Worm (Caenorhabditis elegans): ENCODE results near the gene D1086.3.

DNA sequence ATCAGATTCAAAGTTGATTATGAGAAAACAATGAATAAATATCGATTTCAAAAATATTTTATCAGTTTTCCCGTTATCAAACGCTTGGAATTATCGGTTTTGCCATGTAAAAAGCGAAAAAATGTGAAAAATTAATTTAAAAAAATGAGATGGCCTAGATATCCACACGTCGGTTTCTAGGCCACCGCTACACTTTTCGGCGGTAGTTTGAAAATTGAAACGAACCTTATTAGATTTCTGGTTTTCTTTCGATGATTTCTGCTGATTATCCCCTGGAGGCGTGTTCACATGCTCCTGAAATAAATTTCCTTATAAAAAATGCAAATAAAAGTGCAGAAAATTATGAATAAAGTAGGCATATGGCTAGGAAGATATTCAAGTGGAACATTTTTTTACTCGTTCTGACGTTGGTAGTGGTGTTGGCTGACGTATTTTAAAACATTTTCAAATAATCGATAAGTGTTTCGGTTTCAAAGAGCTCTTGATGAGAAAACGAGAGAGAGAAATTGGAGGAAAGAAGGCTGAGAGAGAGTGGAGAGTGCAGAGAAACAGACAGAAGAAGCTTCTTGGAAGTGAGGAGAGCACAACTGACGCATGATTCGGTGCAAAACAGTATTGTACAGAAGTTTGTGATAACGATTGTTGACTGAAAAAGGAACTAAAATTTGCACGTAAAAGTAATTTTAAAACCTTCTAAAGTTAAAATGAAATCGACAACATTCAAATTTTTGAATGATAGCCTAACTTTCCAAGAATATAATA is 40.6 kb downstream of the D1086.3 start:
- no peak for TF ChIP-seq T22C8.4 (GFP tag; IDR thresholded peaks at IDR 0.05)
- no peak for TF ChIP-seq flt-1 (GFP tag; IDR thresholded peaks at IDR 0.05)
- TF ChIP-seq cog-1 (tag; optimal IDR thresholded peaks at IDR 0.05): no peak
- no peak for TF ChIP-seq ztf-29 (GFP tag; IDR thresholded peaks at IDR 0.05)
